Fruit fly (Drosophila melanogaster) whole organism: Measurements from ENCODE around the gene Col4a1.

ENCODE experiments used
- CG8478 ChIP-seq: fragments of >200 bp; optimal IDR thresholded peaks from 2 replicates; lab custom pipeline; 2018; ENCODE audit warnings: inconsistent platforms
- Dll ChIP-seq: fragments of >200 bp; optimal IDR thresholded peaks from 2 replicates; lab custom pipeline; 2017
- EcR ChIP-seq, 2 experiments: fragments of >200 bp; optimal IDR thresholded peaks; 2 replicates each; lab custom pipeline; 2017; ENCODE audit warnings: missing biosample characterization in 2 of 2, missing genetic modification characterization in 2 of 2, missing genetic modification reagents in 2 of 2
- psq ChIP-seq: fragments of >200 bp; optimal IDR thresholded peaks from 2 replicates; lab custom pipeline; 2017
- usp ChIP-seq: fragments of >200 bp; optimal IDR thresholded peaks from 2 replicates; lab custom pipeline; 2017; ENCODE audit warnings: missing biosample characterization, missing genetic modification characterization, mixed read lengths

DNA sequence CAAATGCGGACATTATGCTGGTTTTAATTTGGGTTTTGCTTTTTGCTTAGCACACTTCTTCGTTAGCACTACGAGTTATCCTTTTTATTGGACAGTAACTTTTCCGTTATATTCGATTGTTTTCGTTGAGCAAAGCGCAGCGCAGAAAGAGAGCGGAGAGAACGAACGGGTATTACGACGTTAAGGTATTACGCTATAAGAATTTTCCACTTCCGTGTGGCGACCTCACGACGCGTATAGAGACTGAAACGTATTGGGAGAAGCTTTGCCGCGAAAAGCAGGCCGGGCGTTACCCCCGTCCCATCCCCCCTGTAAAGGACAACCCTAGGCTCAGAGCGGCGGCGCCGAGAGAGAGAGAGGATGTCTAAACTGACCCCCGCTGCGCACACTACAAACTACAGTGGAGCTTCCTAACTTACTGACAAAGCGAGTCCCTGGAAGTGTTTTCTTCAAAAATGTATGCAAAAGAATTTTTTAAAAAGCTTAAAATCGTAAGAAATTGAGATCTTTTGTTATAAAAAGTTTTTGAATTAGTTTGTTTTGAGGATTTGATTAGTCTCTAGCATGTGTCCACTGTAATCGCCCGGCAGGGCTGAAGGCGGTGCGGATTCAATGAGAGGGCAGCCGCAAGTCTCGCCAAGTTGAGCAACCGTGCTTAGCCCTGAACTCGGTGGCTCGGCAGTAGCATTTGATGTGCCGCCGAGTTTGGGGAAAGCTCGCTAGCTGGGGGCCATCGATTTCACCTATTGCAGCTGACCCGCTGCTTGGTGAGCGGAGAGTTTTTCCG, 24.5 kb upstream of the Col4a1 start:
- TF ChIP-seq psq (lab: Kevin White, UChicago) (no peak), EcR (GFP tag; optimal IDR thresholded peaks at IDR 0.05; lab: Kevin White, UChicago) (no peak), usp (no peak), Dll (lab: Kevin White, UChicago) (no peak), CG8478 (lab: Kevin White, UChicago) (no peak)
